Worm (Caenorhabditis elegans) whole organism, mixed stage, embryonic: ENCODE results near the gene chil-25.

ENCODE experiments used
- M03D4.4 ChIP-seq: sonication (generic microtip); optimal IDR thresholded peaks from 2 replicates; lab custom pipeline; 2017; ENCODE audit warnings: mild to moderate bottlenecking, missing genetic modification characterization, missing compliant biosample characterization
- bed-3 ChIP-seq: fragments of 200-800 bp; sonication (Bioruptor generic); optimal IDR thresholded peaks from 3 replicates; lab custom pipeline; 2018; ENCODE audit warnings: mild to moderate bottlenecking, missing genetic modification characterization, moderate library complexity, missing compliant biosample characterization
- blmp-1 ChIP-seq: fragments of 150-350 bp; optimal IDR thresholded peaks from 2 replicates; lab custom pipeline; 2014; ENCODE audit warnings: missing biosample characterization, missing genetic modification characterization
- ceh-39 ChIP-seq: fragments of 150-350 bp; optimal IDR thresholded peaks from 2 replicates; lab custom pipeline; 2014; ENCODE audit warnings: missing biosample characterization, missing genetic modification characterization
- ceh-43 ChIP-seq: fragments of 200-800 bp; sonication (Bioruptor generic); optimal IDR thresholded peaks from 2 replicates; lab custom pipeline; 2018; ENCODE audit warnings: mild to moderate bottlenecking, missing genetic modification characterization, moderate library complexity, missing compliant biosample characterization
- ceh-83 ChIP-seq: fragments of 200-800 bp; sonication (Bioruptor generic); optimal IDR thresholded peaks from 2 replicates; lab custom pipeline; 2018; ENCODE audit warnings: mild to moderate bottlenecking, missing genetic modification characterization, missing compliant biosample characterization
- ces-1 ChIP-seq: fragments of 150-350 bp; optimal IDR thresholded peaks from 2 replicates; lab custom pipeline; 2014; ENCODE audit warnings: missing biosample characterization, missing genetic modification reagents, missing genetic modification characterization
- cnd-1 ChIP-seq: fragments of 200-800 bp; sonication (Bioruptor generic); optimal IDR thresholded peaks from 2 replicates; lab custom pipeline; 2018; ENCODE audit warnings: mild to moderate bottlenecking, missing genetic modification characterization, missing compliant biosample characterization
- elt-1 ChIP-seq: sonication (generic microtip); optimal IDR thresholded peaks from 2 replicates; lab custom pipeline; 2017; ENCODE audit warnings: missing genetic modification characterization, mild to moderate bottlenecking, missing compliant biosample characterization, antibody characterized with exemption, moderate library complexity, borderline replicate concordance; ENCODE audit not compliant: insufficient read depth
- elt-3 ChIP-seq: fragments of 150-350 bp; optimal IDR thresholded peaks from 2 replicates; lab custom pipeline; 2014; ENCODE audit warnings: missing biosample characterization, missing genetic modification characterization
- ham-2 ChIP-seq: fragments of 200-800 bp; sonication (Bioruptor generic); optimal IDR thresholded peaks from 2 replicates; lab custom pipeline; 2018; ENCODE audit warnings: mild to moderate bottlenecking, missing genetic modification characterization, missing compliant biosample characterization
- hlh-1 ChIP-seq: fragments of 150-350 bp; optimal IDR thresholded peaks from 2 replicates; lab custom pipeline; 2014; ENCODE audit warnings: missing biosample characterization, missing genetic modification reagents, missing genetic modification characterization
- lin-13 ChIP-seq: fragments of 150-350 bp; optimal IDR thresholded peaks from 2 replicates; lab custom pipeline; 2014; ENCODE audit warnings: missing biosample characterization, missing genetic modification characterization
- lin-32 ChIP-seq: fragments of 200-800 bp; sonication (Bioruptor generic); optimal IDR thresholded peaks from 2 replicates; lab custom pipeline; 2018; ENCODE audit warnings: mild to moderate bottlenecking, missing genetic modification characterization, missing compliant biosample characterization
- lsy-2 ChIP-seq: fragments of 150-350 bp; optimal IDR thresholded peaks from 2 replicates; lab custom pipeline; 2014; ENCODE audit warnings: missing biosample characterization, missing genetic modification characterization
- mab-5 ChIP-seq: fragments of 150-350 bp; optimal IDR thresholded peaks from 2 replicates; lab custom pipeline; 2014; ENCODE audit warnings: missing biosample characterization, missing genetic modification characterization
- mep-1 ChIP-seq: fragments of 150-350 bp; optimal IDR thresholded peaks from 2 replicates; lab custom pipeline; 2017; ENCODE audit warnings: missing biosample characterization, missing genetic modification reagents, missing genetic modification characterization, inconsistent platforms
- mls-2 ChIP-seq: sonication (generic microtip); optimal IDR thresholded peaks from 2 replicates; lab custom pipeline; 2016; ENCODE audit warnings: mild to moderate bottlenecking, missing genetic modification characterization, moderate library complexity, missing compliant biosample characterization
- nhr-12 ChIP-seq: fragments of 150-350 bp; optimal IDR thresholded peaks from 2 replicates; lab custom pipeline; 2014; ENCODE audit warnings: missing biosample characterization, missing genetic modification characterization
- nhr-2 ChIP-seq: fragments of 150-350 bp; optimal IDR thresholded peaks from 2 replicates; lab custom pipeline; 2014; ENCODE audit warnings: missing biosample characterization, missing genetic modification characterization
- nhr-237 ChIP-seq: fragments of 150-350 bp; optimal IDR thresholded peaks from 2 replicates; lab custom pipeline; 2014; ENCODE audit warnings: missing biosample characterization, missing genetic modification characterization
- nhr-28 ChIP-seq: fragments of 150-350 bp; optimal IDR thresholded peaks from 2 replicates; lab custom pipeline; 2014; ENCODE audit warnings: missing biosample characterization, missing genetic modification characterization
- nhr-76 ChIP-seq: sonication (generic microtip); optimal IDR thresholded peaks from 2 replicates; lab custom pipeline; 2017; ENCODE audit warnings: missing biosample characterization, missing genetic modification characterization
- pha-4 ChIP-seq: fragments of 150-350 bp; optimal IDR thresholded peaks from 2 replicates; lab custom pipeline; 2018; ENCODE audit warnings: missing biosample characterization, missing genetic modification reagents, missing genetic modification characterization
- sem-2 ChIP-seq: fragments of 200-800 bp; sonication (Bioruptor generic); optimal IDR thresholded peaks from 2 replicates; lab custom pipeline; 2018; ENCODE audit warnings: mild to moderate bottlenecking, missing genetic modification characterization, missing compliant biosample characterization
- sptf-1 ChIP-seq: sonication (generic microtip); optimal IDR thresholded peaks from 2 replicates; lab custom pipeline; 2017; ENCODE audit warnings: mild to moderate bottlenecking, missing genetic modification characterization, moderate library complexity, missing compliant biosample characterization
- tbx-8 ChIP-seq: fragments of 200-800 bp; sonication (Bioruptor generic); optimal IDR thresholded peaks from 2 replicates; lab custom pipeline; 2018; ENCODE audit warnings: mild to moderate bottlenecking, missing genetic modification characterization, moderate library complexity, missing compliant biosample characterization
- unc-39 ChIP-seq: fragments of 150-350 bp; optimal IDR thresholded peaks from 2 replicates; lab custom pipeline; 2014; ENCODE audit warnings: missing biosample characterization, missing genetic modification characterization
- unc-62 ChIP-seq: fragments of 150-350 bp; optimal IDR thresholded peaks from 2 replicates; lab custom pipeline; 2014; ENCODE audit warnings: missing biosample characterization, missing genetic modification reagents, missing genetic modification characterization
- zip-8 ChIP-seq: fragments of 150-350 bp; optimal IDR thresholded peaks from 2 replicates; lab custom pipeline; 2014; ENCODE audit warnings: missing biosample characterization, missing genetic modification characterization
- ztf-11 ChIP-seq: fragments of 150-350 bp; optimal IDR thresholded peaks from 2 replicates; lab custom pipeline; 2014; ENCODE audit warnings: missing biosample characterization, missing genetic modification characterization

Gene chil-25

ce11 chrII:9516836-9517235 is 42.6 kb upstream of the chil-25 start, which contains the start of gene gcy-1:
gcy-1 (minus strand) TSS chrII:9516936.
- no peak for TF ChIP-seq ceh-83 (GFP tag; lab: Kevin White, UChicago)
- no peak for TF ChIP-seq lsy-2 (tag; lab: Kevin White, UChicago)
- TF ChIP-seq elt-1 (tag; lab: Kevin White, UChicago) = no peak
- TF ChIP-seq nhr-237 (tag; lab: Kevin White, UChicago) = no peak
- no peak for TF ChIP-seq zip-8 (tag; lab: Kevin White, UChicago)
- TF ChIP-seq mls-2 = no peak
- TF ChIP-seq nhr-2 (tag; lab: Kevin White, UChicago) = no peak
- TF ChIP-seq bed-3 (GFP tag; lab: Kevin White, UChicago) = no peak
- TF ChIP-seq lin-13 (tag; lab: Kevin White, UChicago) = no peak
- no peak for TF ChIP-seq mab-5 (tag; lab: Kevin White, UChicago)
- TF ChIP-seq mep-1 (tag; lab: Kevin White, UChicago) = no peak

- no peak for TF ChIP-seq lsy-2 (tag; lab: Kevin White, UChicago)
- no peak for TF ChIP-seq M03D4.4 (tag; lab: Kevin White, UChicago)
- TF ChIP-seq ces-1 = no peak
- no peak for TF ChIP-seq unc-39
- TF ChIP-seq ham-2 (GFP tag; lab: Kevin White, UChicago) = no peak
- no peak for TF ChIP-seq pha-4 (tag; lab: Kevin White, UChicago)
- TF ChIP-seq sem-2 (GFP tag; lab: Kevin White, UChicago) = no peak
- no peak for TF ChIP-seq elt-3
- no peak for TF ChIP-seq lin-13 (tag; lab: Kevin White, UChicago)
- TF ChIP-seq sptf-1 = no peak
- TF ChIP-seq tbx-8 (GFP tag; lab: Kevin White, UChicago) = no peak
- no peak for TF ChIP-seq nhr-2 (tag; lab: Kevin White, UChicago)
- TF ChIP-seq unc-62 (GFP tag; lab: Kevin White, UChicago) = no peak
- no peak for TF ChIP-seq mab-5 (tag; lab: Kevin White, UChicago)
- no peak for TF ChIP-seq blmp-1 (tag; lab: Kevin White, UChicago)
- no peak for TF ChIP-seq nhr-12 (tag; lab: Kevin White, UChicago)
- no peak for TF ChIP-seq ceh-39 (tag; lab: Kevin White, UChicago)
- no peak for TF ChIP-seq mep-1 (tag; lab: Kevin White, UChicago)
Observed at ce11 chrII:9507181-9507580, 32.9 kb upstream of the chil-25 start, which contains the start of gene gcy-3. gcy-3 (minus strand) TSS chrII:9507281.

ce11 chrII:9501955-9502354 is 27.7 kb upstream of the chil-25 start:
- no peak for TF ChIP-seq blmp-1 (tag; lab: Kevin White, UChicago)
- no peak for TF ChIP-seq M03D4.4 (tag; lab: Kevin White, UChicago)
- no peak for TF ChIP-seq sptf-1
- TF ChIP-seq ceh-39 (tag; lab: Kevin White, UChicago) = no peak
- TF ChIP-seq unc-39 = no peak
- no peak for TF ChIP-seq ceh-43 (GFP tag; lab: Kevin White, UChicago)
- no peak for TF ChIP-seq lin-32 (GFP tag; lab: Kevin White, UChicago)
- TF ChIP-seq elt-3 = no peak
- TF ChIP-seq nhr-28 = no peak
- no peak for TF ChIP-seq ztf-11 (tag; lab: Kevin White, UChicago)
- TF ChIP-seq mab-5 (tag; lab: Kevin White, UChicago) = no peak
- TF ChIP-seq mls-2 = no peak
- no peak for TF ChIP-seq ceh-83 (GFP tag; lab: Kevin White, UChicago)
- no peak for TF ChIP-seq ham-2 (GFP tag; lab: Kevin White, UChicago)
- no peak for TF ChIP-seq elt-1 (tag; lab: Kevin White, UChicago)
- no peak for TF ChIP-seq zip-8 (tag; lab: Kevin White, UChicago)
- no peak for TF ChIP-seq sem-2 (GFP tag; lab: Kevin White, UChicago)
- TF ChIP-seq tbx-8 (GFP tag; lab: Kevin White, UChicago) = no peak
- no peak for TF ChIP-seq hlh-1 (tag; lab: Kevin White, UChicago)
- no peak for TF ChIP-seq mep-1 (tag; lab: Kevin White, UChicago)

ce11 chrII:9500926-9501325 is 26.7 kb upstream of the chil-25 start:
- TF ChIP-seq blmp-1 (tag; lab: Kevin White, UChicago) (no peak), unc-39 (no peak), unc-62 (GFP tag; lab: Kevin White, UChicago) (no peak), lin-13 (tag; lab: Kevin White, UChicago) (no peak), sem-2 (GFP tag; lab: Kevin White, UChicago) (no peak), nhr-12 (tag; lab: Kevin White, UChicago) (no peak), nhr-237 (tag; lab: Kevin White, UChicago) (no peak), sptf-1 (no peak), nhr-76 (tag; lab: Kevin White, UChicago) (no peak), tbx-8 (GFP tag; lab: Kevin White, UChicago) (no peak), mep-1 (tag; lab: Kevin White, UChicago) (no peak), ceh-43 (GFP tag; lab: Kevin White, UChicago) (no peak), mls-2 (no peak), ceh-39 (tag; lab: Kevin White, UChicago) (no peak), ces-1 (no peak), cnd-1 (tag; lab: Kevin White, UChicago) (no peak)
